Worm (Caenorhabditis elegans): ENCODE results near the gene Y17G7B.8.

The Y17G7B.8 gene

ce11 chrII:11988724-11989123, 38.8 kb downstream of the Y17G7B.8 start, which contains the start of gene Y17G7B.3:
Y17G7B.3 (plus strand) TSS chrII:11989024.
- no peak for TF ChIP-seq unc-120 (tag; optimal IDR thresholded peaks at IDR 0.05; ENCODE audit: poor library complexity, severe bottlenecking)
- no peak for TF ChIP-seq sptf-1 (tag; optimal IDR thresholded peaks at IDR 0.05)

- TF ChIP-seq flh-1 (GFP tag; optimal IDR thresholded peaks at IDR 0.05) (no peak), mep-1 (tag; optimal IDR thresholded peaks at IDR 0.05) (peak; percentile 67), bed-3 (GFP tag; optimal IDR thresholded peaks at IDR 0.05) (peak; percentile 6), nhr-2 (tag; optimal IDR thresholded peaks at IDR 0.05) (peak; percentile 43), pha-4 (tag; optimal IDR thresholded peaks at IDR 0.05) (peak; percentile 60), lin-13 (tag; optimal IDR thresholded peaks at IDR 0.05) (peak; percentile 83), nhr-237 (tag; optimal IDR thresholded peaks at IDR 0.05) (peak; percentile 68), sptf-1 (tag; optimal IDR thresholded peaks at IDR 0.05) (peak; percentile 55), ceh-43 (GFP tag; optimal IDR thresholded peaks at IDR 0.05) (peak; percentile 22), zip-8 (tag; optimal IDR thresholded peaks at IDR 0.05) (no peak), ces-1 (GFP tag; optimal IDR thresholded peaks at IDR 0.05) (peak; percentile 98), ham-2 (GFP tag; optimal IDR thresholded peaks at IDR 0.05) (peak; percentile 33), lsy-2 (tag; optimal IDR thresholded peaks at IDR 0.05) (peak; percentile 80), unc-62 (GFP tag; optimal IDR thresholded peaks at IDR 0.05) (peak; percentile 31), mab-5 (tag; optimal IDR thresholded peaks at IDR 0.05) (no peak)
Observed at ce11 chrII:11980110-11980509, 47.4 kb downstream of the Y17G7B.8 start.

ce11 chrII:11979449-11980095, 48.0 kb downstream of the Y17G7B.8 start, which contains the start of the genes ash-2 and Y17G7B.20:
ash-2 (plus strand) TSS chrII:11979838.
Y17G7B.20 (minus strand) TSS chrII:11979844.
- TF ChIP-seq flh-1 (GFP tag; optimal IDR thresholded peaks at IDR 0.05) (no peak), tbx-8 (GFP tag; optimal IDR thresholded peaks at IDR 0.05) (no peak), blmp-1 (tag; optimal IDR thresholded peaks at IDR 0.05) (no peak), ces-1 (GFP tag; optimal IDR thresholded peaks at IDR 0.05) (peak; percentile 29), ceh-39 (tag; optimal IDR thresholded peaks at IDR 0.05) (peak; percentile 100), elt-3 (tag; optimal IDR thresholded peaks at IDR 0.05) (no peak), hlh-1 (tag; optimal IDR thresholded peaks at IDR 0.05) (peak; percentile 3), nhr-76 (tag; optimal IDR thresholded peaks at IDR 0.05) (no peak), sem-2 (GFP tag; optimal IDR thresholded peaks at IDR 0.05) (no peak), ztf-11 (tag; optimal IDR thresholded peaks at IDR 0.05) (peak; percentile 16), lin-13 (tag; optimal IDR thresholded peaks at IDR 0.05) (peak; percentile 33)

- TF ChIP-seq ham-2 (GFP tag; optimal IDR thresholded peaks at IDR 0.05) (no peak), mep-1 (tag; optimal IDR thresholded peaks at IDR 0.05) (no peak), pha-4 (tag; optimal IDR thresholded peaks at IDR 0.05) (no peak), drap-1 (GFP tag; optimal IDR thresholded peaks at IDR 0.05) (no peak), nhr-12 (tag; optimal IDR thresholded peaks at IDR 0.05) (no peak), nhr-237 (tag; optimal IDR thresholded peaks at IDR 0.05) (no peak), nhr-76 (tag; optimal IDR thresholded peaks at IDR 0.05) (no peak), zip-8 (tag; optimal IDR thresholded peaks at IDR 0.05) (no peak), elt-3 (tag; optimal IDR thresholded peaks at IDR 0.05) (no peak), blmp-1 (tag; optimal IDR thresholded peaks at IDR 0.05) (no peak)
Observed at ce11 chrII:11978920-11979319, 48.6 kb downstream of the Y17G7B.8 start.

ce11 chrII:11978478-11978877, 49.1 kb downstream of the Y17G7B.8 start:
- TF ChIP-seq cnd-1 (tag; optimal IDR thresholded peaks at IDR 0.05) (no peak), bed-3 (GFP tag; optimal IDR thresholded peaks at IDR 0.05) (no peak), pha-4 (tag; optimal IDR thresholded peaks at IDR 0.05) (no peak), flh-1 (GFP tag; optimal IDR thresholded peaks at IDR 0.05) (no peak), nhr-237 (tag; optimal IDR thresholded peaks at IDR 0.05) (no peak), snpc-4 (tag; optimal IDR thresholded peaks at IDR 0.05) (no peak), ceh-43 (GFP tag; optimal IDR thresholded peaks at IDR 0.05) (no peak), ztf-11 (tag; optimal IDR thresholded peaks at IDR 0.05) (no peak), ham-2 (GFP tag; optimal IDR thresholded peaks at IDR 0.05) (no peak), mab-5 (tag; optimal IDR thresholded peaks at IDR 0.05) (no peak)

- no peak for TF ChIP-seq nhr-237 (tag; optimal IDR thresholded peaks at IDR 0.05)
- no peak for TF ChIP-seq cnd-1 (tag; optimal IDR thresholded peaks at IDR 0.05)
- no peak for TF ChIP-seq tbx-8 (GFP tag; optimal IDR thresholded peaks at IDR 0.05)
- TF ChIP-seq nhr-2 (tag; optimal IDR thresholded peaks at IDR 0.05): no peak
- TF ChIP-seq sptf-1 (tag; optimal IDR thresholded peaks at IDR 0.05): no peak
- no peak for TF ChIP-seq zip-8 (tag; optimal IDR thresholded peaks at IDR 0.05)
- no peak for TF ChIP-seq sem-2 (GFP tag; optimal IDR thresholded peaks at IDR 0.05)
- no peak for TF ChIP-seq pha-4 (tag; optimal IDR thresholded peaks at IDR 0.05)
- TF ChIP-seq ces-1 (GFP tag; optimal IDR thresholded peaks at IDR 0.05): no peak
- no peak for TF ChIP-seq mep-1 (tag; optimal IDR thresholded peaks at IDR 0.05)
- no peak for TF ChIP-seq unc-62 (GFP tag; optimal IDR thresholded peaks at IDR 0.05)
Observed at ce11 chrII:11977363-11977762, 50.2 kb downstream of the Y17G7B.8 start, which contains the start of gene Y17G7B.21. Y17G7B.21 (minus strand) TSS chrII:11977661.
